Worm (Caenorhabditis elegans) whole organism, L1 larva: Measurements from ENCODE around the gene T05D4.5.
A peak's percentile ranks its signal among the peaks of the same experiment; 100 is the strongest.

Experiments
- C16A3.4 ChIP-seq: fragments of 150-350 bp; optimal IDR thresholded peaks from 2 replicates; lab custom pipeline; 2014; ENCODE audit warnings: missing biosample characterization, missing genetic modification characterization
- C34B4.2 ChIP-seq: sonication (generic microtip); optimal IDR thresholded peaks from 2 replicates; lab custom pipeline; 2017; ENCODE audit warnings: mild to moderate bottlenecking, missing genetic modification characterization, missing compliant biosample characterization
- ama-1 ChIP-seq: fragments of 150-350 bp; optimal IDR thresholded peaks from 2 replicates; lab custom pipeline; 2014
- blmp-1 ChIP-seq: fragments of 150-350 bp; optimal IDR thresholded peaks from 2 replicates; lab custom pipeline; 2014; ENCODE audit warnings: missing biosample characterization, missing genetic modification characterization
- ceh-63 ChIP-seq: fragments of 200-800 bp; sonication (Bioruptor generic); optimal IDR thresholded peaks from 2 replicates; lab custom pipeline; 2018; ENCODE audit warnings: mild to moderate bottlenecking, missing genetic modification characterization, missing compliant biosample characterization
- ceh-82 ChIP-seq, 3 experiments: fragments of 150-350 bp in 1 of 3; sonication (generic microtip) in 2 of 3; optimal IDR thresholded peaks; 2 replicates each; lab custom pipeline; 2014 to 2017; ENCODE audit warnings: missing biosample characterization in 3 of 3, missing genetic modification characterization in 3 of 3
- ceh-88 ChIP-seq: fragments of 200-800 bp; sonication (Bioruptor generic); IDR thresholded peaks from 2 replicates; pipeline ENCODE4 v1.3.6; 2022; ENCODE audit warnings: missing genetic modification characterization, missing compliant biosample characterization
- ces-1 ChIP-seq: fragments of 150-350 bp; optimal IDR thresholded peaks from 2 replicates; lab custom pipeline; 2014; ENCODE audit warnings: missing biosample characterization, missing genetic modification reagents, missing genetic modification characterization
- dpl-1 ChIP-seq, 3 experiments: fragments of 150-350 bp in 2 of 3; sonication (generic microtip) in 1 of 3; optimal IDR thresholded peaks; 2 replicates each; lab custom pipeline; 2014 to 2017; ENCODE audit warnings: missing biosample characterization in 3 of 3, missing genetic modification characterization in 3 of 3, missing genetic modification reagents in 3 of 3
- elt-2 ChIP-seq: sonication (generic microtip); optimal IDR thresholded peaks from 2 replicates; lab custom pipeline; 2016; ENCODE audit warnings: missing genetic modification characterization, mild to moderate bottlenecking, inconsistent platforms, missing compliant biosample characterization, missing genetic modification reagents
- elt-3 ChIP-seq, 6 experiments: fragments of 150-350 bp in 1 of 6; sonication (generic microtip); optimal IDR thresholded peaks; 2 replicates each; lab custom pipeline; 2017 to 2018; ENCODE audit warnings: missing biosample characterization in 6 of 6, missing genetic modification characterization in 6 of 6, inconsistent platforms in 1 of 6
- fkh-4 ChIP-seq: sonication (generic microtip); optimal IDR thresholded peaks from 2 replicates; lab custom pipeline; 2016; ENCODE audit warnings: missing compliant biosample characterization, missing genetic modification characterization, borderline replicate concordance
- fkh-8 ChIP-seq: sonication (generic microtip); optimal IDR thresholded peaks from 2 replicates; lab custom pipeline; 2016; ENCODE audit warnings: mild to moderate bottlenecking, missing genetic modification characterization, missing compliant biosample characterization
- grh-1 ChIP-seq: fragments of 200-800 bp; sonication (Bioruptor generic); IDR thresholded peaks from 2 replicates; pipeline ENCODE4 v1.3.6; 2022; ENCODE audit warnings: missing genetic modification reagents, missing genetic modification characterization, missing compliant biosample characterization
- hpl-2 ChIP-seq: fragments of 150-350 bp; optimal IDR thresholded peaks from 2 replicates; lab custom pipeline; 2014; ENCODE audit warnings: missing biosample characterization, missing genetic modification reagents, missing genetic modification characterization
- isw-1 ChIP-seq: fragments of 200-800 bp; sonication (Bioruptor generic); IDR thresholded peaks from 2 replicates; pipeline ENCODE4 v1.3.6; 2022; ENCODE audit warnings: missing genetic modification characterization, missing compliant biosample characterization
- lin-15B ChIP-seq: fragments of 150-350 bp; sonication (generic microtip); optimal IDR thresholded peaks from 3 replicates; lab custom pipeline; 2014; ENCODE audit warnings: missing biosample characterization, missing genetic modification characterization
- lin-35 ChIP-seq, 2 experiments: fragments of 150-350 bp; optimal IDR thresholded peaks; 2 replicates each; lab custom pipeline; 2014; ENCODE audit warnings: missing biosample characterization in 2 of 2, missing genetic modification characterization in 2 of 2, missing genetic modification reagents in 2 of 2
- lin-39 ChIP-seq: fragments of 150-350 bp; optimal IDR thresholded peaks from 2 replicates; lab custom pipeline; 2014; ENCODE audit warnings: missing biosample characterization, missing genetic modification reagents, missing genetic modification characterization
- lir-3 ChIP-seq: sonication (generic microtip); optimal IDR thresholded peaks from 2 replicates; lab custom pipeline; 2016; ENCODE audit warnings: mild to moderate bottlenecking, missing genetic modification characterization, moderate library complexity, missing compliant biosample characterization; ENCODE audit not compliant: poor library complexity
- lsy-2 ChIP-seq, 2 experiments: fragments of 150-350 bp; optimal IDR thresholded peaks; 2 replicates each; lab custom pipeline; 2014; ENCODE audit warnings: missing biosample characterization in 2 of 2, missing genetic modification characterization in 2 of 2
- mab-9 ChIP-seq: fragments of 200-800 bp; sonication (Bioruptor generic); IDR thresholded peaks from 2 replicates; pipeline ENCODE4 v1.3.6; 2022; ENCODE audit warnings: missing genetic modification reagents, missing genetic modification characterization, missing compliant biosample characterization
- mef-2 ChIP-seq: fragments of 150-350 bp; optimal IDR thresholded peaks from 2 replicates; lab custom pipeline; 2014; ENCODE audit warnings: missing biosample characterization, missing genetic modification characterization
- nhr-11 ChIP-seq: fragments of 150-350 bp; optimal IDR thresholded peaks from 2 replicates; lab custom pipeline; 2014; ENCODE audit warnings: missing biosample characterization, missing genetic modification characterization
- nhr-12 ChIP-seq: sonication (generic microtip); optimal IDR thresholded peaks from 2 replicates; lab custom pipeline; 2017; ENCODE audit warnings: missing biosample characterization, missing genetic modification characterization
- nhr-237 ChIP-seq: fragments of 150-350 bp; optimal IDR thresholded peaks from 2 replicates; lab custom pipeline; 2014; ENCODE audit warnings: missing biosample characterization, missing genetic modification characterization
- nhr-28 ChIP-seq: fragments of 150-350 bp; optimal IDR thresholded peaks from 2 replicates; lab custom pipeline; 2014; ENCODE audit warnings: missing biosample characterization, missing genetic modification characterization
- nhr-71 ChIP-seq: sonication (generic microtip); optimal IDR thresholded peaks from 2 replicates; lab custom pipeline; 2016; ENCODE audit warnings: mild to moderate bottlenecking, missing genetic modification characterization, moderate library complexity, missing compliant biosample characterization
- nhr-77 ChIP-seq: fragments of 150-350 bp; optimal IDR thresholded peaks from 2 replicates; lab custom pipeline; 2014; ENCODE audit warnings: missing biosample characterization, missing genetic modification characterization
- nhr-84 ChIP-seq: sonication (generic microtip); optimal IDR thresholded peaks from 2 replicates; lab custom pipeline; 2017; ENCODE audit warnings: missing biosample characterization, missing genetic modification characterization
- pag-3 ChIP-seq: sonication (generic microtip); optimal IDR thresholded peaks from 2 replicates; lab custom pipeline; 2017; ENCODE audit warnings: missing genetic modification characterization, mild to moderate bottlenecking, missing compliant biosample characterization, antibody characterized with exemption, borderline replicate concordance; ENCODE audit not compliant: insufficient read depth
- pax-3 ChIP-seq: fragments of 200-800 bp; sonication (Bioruptor generic); optimal IDR thresholded peaks from 2 replicates; lab custom pipeline; 2018; ENCODE audit warnings: mild to moderate bottlenecking, missing genetic modification characterization, moderate library complexity, missing compliant biosample characterization
- pqm-1 ChIP-seq: sonication (generic microtip); optimal IDR thresholded peaks from 3 replicates; lab custom pipeline; 2017; ENCODE audit warnings: missing biosample characterization, missing genetic modification characterization
- rnt-1 ChIP-seq: sonication (generic microtip); optimal IDR thresholded peaks from 2 replicates; lab custom pipeline; 2016; ENCODE audit warnings: mild to moderate bottlenecking, missing genetic modification characterization, moderate library complexity, missing compliant biosample characterization
- sox-4 ChIP-seq: sonication (generic microtip); optimal IDR thresholded peaks from 2 replicates; lab custom pipeline; 2016; ENCODE audit warnings: missing genetic modification characterization, missing compliant biosample characterization
- tbx-2 ChIP-seq: sonication (generic microtip); optimal IDR thresholded peaks from 2 replicates; lab custom pipeline; 2016; ENCODE audit warnings: missing genetic modification characterization, missing compliant biosample characterization
- tlp-1 ChIP-seq: fragments of 150-350 bp; optimal IDR thresholded peaks from 2 replicates; lab custom pipeline; 2014; ENCODE audit warnings: missing biosample characterization, missing genetic modification characterization
- unc-130 ChIP-seq: fragments of 150-350 bp; optimal IDR thresholded peaks from 2 replicates; lab custom pipeline; 2017; ENCODE audit warnings: missing biosample characterization, missing genetic modification characterization, inconsistent platforms
- unc-30 ChIP-seq: sonication (generic microtip); optimal IDR thresholded peaks from 2 replicates; lab custom pipeline; 2017; ENCODE audit warnings: missing biosample characterization, missing genetic modification characterization
- unc-86 ChIP-seq: sonication (generic microtip); optimal IDR thresholded peaks from 2 replicates; lab custom pipeline; 2016; ENCODE audit warnings: missing genetic modification characterization, missing compliant biosample characterization
- unc-98 ChIP-seq: fragments of 200-800 bp; sonication (Bioruptor generic); IDR thresholded peaks from 2 replicates; pipeline ENCODE4 v1.3.6; 2022; ENCODE audit warnings: missing genetic modification characterization, missing compliant biosample characterization
- xbp-1 ChIP-seq: sonication (generic microtip); optimal IDR thresholded peaks from 2 replicates; lab custom pipeline; 2016; ENCODE audit warnings: missing genetic modification characterization, missing compliant biosample characterization
- zag-1 ChIP-seq: fragments of 150-350 bp; optimal IDR thresholded peaks from 2 replicates; lab custom pipeline; 2014; ENCODE audit warnings: missing biosample characterization, missing genetic modification characterization
- ztf-11 ChIP-seq, 2 experiments: sonication (generic microtip); optimal IDR thresholded peaks; 2 replicates each; lab custom pipeline; 2016 to 2017; ENCODE audit warnings: missing genetic modification characterization in 2 of 2, missing biosample characterization in 1 of 2, missing compliant biosample characterization in 1 of 2
- ztf-4 ChIP-seq: fragments of 150-350 bp; optimal IDR thresholded peaks from 2 replicates; lab custom pipeline; 2014; ENCODE audit warnings: missing biosample characterization, missing genetic modification characterization

The T05D4.5 gene

ce11 chrIII:13622268-13622667, 41.6 kb downstream of the T05D4.5 start, which contains the start of gene hip-1 (continued):
- TF ChIP-seq ztf-11 (tag; optimal IDR thresholded peaks at IDR 0.05; lab: Kevin White, UChicago), result no peak
- peak; percentile 58 to 70 for TF ChIP-seq lsy-2 (tag; optimal IDR thresholded peaks at IDR 0.05; lab: Kevin White, UChicago)
- no peak for TF ChIP-seq unc-98 (GFP tag; lab: Robert Waterston, UW)
- TF ChIP-seq nhr-71 (tag; lab: Kevin White, UChicago), result peak; percentile 67
- no peak for TF ChIP-seq zag-1 (tag; lab: Kevin White, UChicago)
- TF ChIP-seq lin-35 (GFP tag; optimal IDR thresholded peaks at IDR 0.05; lab: Kevin White, UChicago), result peak; percentile 80
- TF ChIP-seq unc-130 (tag; lab: Kevin White, UChicago), result peak; percentile 61
- TF ChIP-seq pag-3 (tag; lab: Kevin White, UChicago), result no peak
- TF ChIP-seq sox-4 (tag; lab: Kevin White, UChicago), result no peak
- peak; percentile 54 for TF ChIP-seq xbp-1
- TF ChIP-seq elt-2 (tag; lab: Kevin White, UChicago), result no peak
- peak; percentile 7 for TF ChIP-seq rnt-1 (tag; lab: Kevin White, UChicago)
- TF ChIP-seq mef-2, result no peak
- TF ChIP-seq hpl-2 (GFP tag; lab: Kevin White, UChicago), result no peak
- no peak for TF ChIP-seq nhr-77 (tag; lab: Kevin White, UChicago)
- TF ChIP-seq elt-3 (tag; optimal IDR thresholded peaks at IDR 0.05; lab: Kevin White, UChicago), result no peak
- TF ChIP-seq ces-1 (GFP tag; lab: Kevin White, UChicago), result no peak
- no peak for TF ChIP-seq nhr-12
- TF ChIP-seq lin-39 (tag; lab: Kevin White, UChicago), result no peak
- TF ChIP-seq nhr-84 (tag; lab: Kevin White, UChicago), result no peak
- no peak for TF ChIP-seq blmp-1 (tag; lab: Kevin White, UChicago)
- TF ChIP-seq ama-1 (lab: Kevin White, UChicago), result no peak
- TF ChIP-seq C34B4.2, result no peak
- no peak for TF ChIP-seq unc-30
- no peak for TF ChIP-seq grh-1
- peak; percentile 74 to 85 (median 75) for TF ChIP-seq dpl-1 (GFP tag; optimal IDR thresholded peaks at IDR 0.05; lab: Kevin White, UChicago)
- peak; percentile 34 for TF ChIP-seq C16A3.4
- peak; percentile 18 to 45 (median 29) for TF ChIP-seq ceh-82 (tag; optimal IDR thresholded peaks at IDR 0.05; lab: Kevin White, UChicago)
- no peak for TF ChIP-seq ztf-4 (tag; lab: Kevin White, UChicago)
- peak; percentile 35 for TF ChIP-seq fkh-8
- TF ChIP-seq pqm-1 (tag; lab: Kevin White, UChicago), result no peak
- TF ChIP-seq isw-1 (GFP tag; lab: Robert Waterston, UW), result no peak
- TF ChIP-seq lin-15B (tag; lab: Kevin White, UChicago), result peak; percentile 35
- no peak for TF ChIP-seq ceh-63
- TF ChIP-seq ceh-88 (GFP tag; lab: Robert Waterston, UW), result no peak
- TF ChIP-seq nhr-237 (tag; lab: Kevin White, UChicago), result no peak
- no peak for TF ChIP-seq lir-3
- no peak for TF ChIP-seq mab-9 (GFP tag; lab: Robert Waterston, UW)
- TF ChIP-seq unc-86 (tag; lab: Kevin White, UChicago), result peak; percentile 12
- peak; percentile 41 for TF ChIP-seq tbx-2 (tag; lab: Kevin White, UChicago)
- no peak for TF ChIP-seq fkh-4 (tag; lab: Kevin White, UChicago)
- TF ChIP-seq tlp-1 (tag; lab: Kevin White, UChicago), result no peak
- TF ChIP-seq nhr-11 (tag; lab: Kevin White, UChicago), result no peak
- no peak for TF ChIP-seq pax-3 (tag; lab: Kevin White, UChicago)
- TF ChIP-seq nhr-28, result no peak
